Worm (Caenorhabditis elegans): ENCODE measurements around the gene fbxb-87.

fbxb-87 gene

ce11 chrIII:10902341-10902740 is 8.0 kb downstream of the fbxb-87 start, which contains the start of gene unc-119:
Gene unc-119, plus strand, starts transcription at chrIII:10902641.
- no peak for TF ChIP-seq klf-2 (GFP tag; conservative IDR thresholded peaks at IDR 0.05)
- TF ChIP-seq med-1 (GFP tag; optimal IDR thresholded peaks at IDR 0.05; ENCODE audit: insufficient read depth) = no peak
- TF ChIP-seq ztf-23 (GFP tag; IDR thresholded peaks at IDR 0.05) = no peak
- no peak for TF ChIP-seq T22C8.4 (GFP tag; IDR thresholded peaks at IDR 0.05)
- TF ChIP-seq tab-1 (GFP tag; IDR thresholded peaks at IDR 0.05) = no peak
- no peak for TF ChIP-seq ztf-29 (GFP tag; IDR thresholded peaks at IDR 0.05)
- no peak for TF ChIP-seq cog-1 (tag; optimal IDR thresholded peaks at IDR 0.05)
- TF ChIP-seq ref-1 (GFP tag; conservative IDR thresholded peaks at IDR 0.05) = no peak
- no peak for TF ChIP-seq flt-1 (GFP tag; IDR thresholded peaks at IDR 0.05)

ce11 chrIII:10903009-10903609 is 8.8 kb downstream of the fbxb-87 start:
- TF ChIP-seq ztf-29 (GFP tag; IDR thresholded peaks at IDR 0.05) (no peak), med-1 (GFP tag; optimal IDR thresholded peaks at IDR 0.05; ENCODE audit: insufficient read depth) (no peak), T22C8.4 (GFP tag; IDR thresholded peaks at IDR 0.05) (no peak), ztf-23 (GFP tag; IDR thresholded peaks at IDR 0.05) (no peak)

- no peak for TF ChIP-seq ztf-23 (GFP tag; IDR thresholded peaks at IDR 0.05)
- TF ChIP-seq tab-1 (GFP tag; IDR thresholded peaks at IDR 0.05) = no peak
Measured at ce11 chrIII:10904320-10904961, 10.1 kb downstream of the fbxb-87 start.

- no peak for TF ChIP-seq klf-2 (GFP tag; conservative IDR thresholded peaks at IDR 0.05)
- 0 out of 2 replicates have a peak, but pooled peaks have one; percentile 11 for TF ChIP-seq ztf-23 (GFP tag; IDR thresholded peaks at IDR 0.05)
Measured at ce11 chrIII:10905112-10905511, 10.8 kb downstream of the fbxb-87 start.

ce11 chrIII:10906325-10906724 is 12.0 kb downstream of the fbxb-87 start:
- TF ChIP-seq ztf-29 (GFP tag; IDR thresholded peaks at IDR 0.05) = no peak
- TF ChIP-seq tab-1 (GFP tag; IDR thresholded peaks at IDR 0.05) = no peak
- TF ChIP-seq ztf-23 (GFP tag; IDR thresholded peaks at IDR 0.05) = no peak
- TF ChIP-seq ref-1 (GFP tag; conservative IDR thresholded peaks at IDR 0.05) = no peak
- TF ChIP-seq med-1 (GFP tag; optimal IDR thresholded peaks at IDR 0.05; ENCODE audit: insufficient read depth) = no peak
- TF ChIP-seq klf-2 (GFP tag; conservative IDR thresholded peaks at IDR 0.05) = no peak
- TF ChIP-seq cog-1 (tag; optimal IDR thresholded peaks at IDR 0.05) = no peak
- TF ChIP-seq T22C8.4 (GFP tag; IDR thresholded peaks at IDR 0.05) = no peak
- TF ChIP-seq flt-1 (GFP tag; IDR thresholded peaks at IDR 0.05) = no peak

ce11 chrIII:10907678-10908217 is 13.4 kb downstream of the fbxb-87 start:
- no peak for TF ChIP-seq cog-1 (tag; optimal IDR thresholded peaks at IDR 0.05)

ce11 chrIII:10908543-10908942 is 14.2 kb downstream of the fbxb-87 start:
- no peak for TF ChIP-seq med-1 (GFP tag; optimal IDR thresholded peaks at IDR 0.05; ENCODE audit: insufficient read depth)
- TF ChIP-seq ref-1 (GFP tag; conservative IDR thresholded peaks at IDR 0.05) = no peak

- TF ChIP-seq T22C8.4 (GFP tag; IDR thresholded peaks at IDR 0.05) (no peak), cog-1 (tag; optimal IDR thresholded peaks at IDR 0.05) (no peak), ref-1 (GFP tag; conservative IDR thresholded peaks at IDR 0.05) (no peak), tab-1 (GFP tag; IDR thresholded peaks at IDR 0.05) (no peak), ztf-29 (GFP tag; IDR thresholded peaks at IDR 0.05) (no peak), ztf-23 (GFP tag; IDR thresholded peaks at IDR 0.05) (no peak), med-1 (GFP tag; optimal IDR thresholded peaks at IDR 0.05; ENCODE audit: insufficient read depth) (no peak)
Measured at ce11 chrIII:10909166-10909565, 14.8 kb downstream of the fbxb-87 start.

- no peak for TF ChIP-seq klf-2 (GFP tag; conservative IDR thresholded peaks at IDR 0.05)
- TF ChIP-seq med-1 (GFP tag; optimal IDR thresholded peaks at IDR 0.05; ENCODE audit: insufficient read depth) = no peak
- no peak for TF ChIP-seq ztf-23 (GFP tag; IDR thresholded peaks at IDR 0.05)
- TF ChIP-seq tab-1 (GFP tag; IDR thresholded peaks at IDR 0.05) = no peak
- TF ChIP-seq flt-1 (GFP tag; IDR thresholded peaks at IDR 0.05) = no peak
- no peak for TF ChIP-seq ref-1 (GFP tag; conservative IDR thresholded peaks at IDR 0.05)
- TF ChIP-seq ztf-29 (GFP tag; IDR thresholded peaks at IDR 0.05) = no peak
- TF ChIP-seq cog-1 (tag; optimal IDR thresholded peaks at IDR 0.05) = no peak
- TF ChIP-seq T22C8.4 (GFP tag; IDR thresholded peaks at IDR 0.05) = no peak
Measured at ce11 chrIII:10911160-10911559, 16.8 kb downstream of the fbxb-87 start, which contains the start of gene cut-6. Gene cut-6, plus strand, starts transcription at chrIII:10911460.

ce11 chrIII:10914971-10915370 is 20.7 kb downstream of the fbxb-87 start:
- TF ChIP-seq T22C8.4 (GFP tag; IDR thresholded peaks at IDR 0.05) (no peak), tab-1 (GFP tag; IDR thresholded peaks at IDR 0.05) (no peak), cog-1 (tag; optimal IDR thresholded peaks at IDR 0.05) (no peak), klf-2 (GFP tag; conservative IDR thresholded peaks at IDR 0.05) (no peak), ref-1 (GFP tag; conservative IDR thresholded peaks at IDR 0.05) (no peak), flt-1 (GFP tag; IDR thresholded peaks at IDR 0.05) (no peak), ztf-23 (GFP tag; IDR thresholded peaks at IDR 0.05) (no peak), med-1 (GFP tag; optimal IDR thresholded peaks at IDR 0.05; ENCODE audit: insufficient read depth) (no peak), ztf-29 (GFP tag; IDR thresholded peaks at IDR 0.05) (no peak)

ce11 chrIII:10920044-10920443 is 25.7 kb downstream of the fbxb-87 start, which contains the start of gene vab-7:
Gene vab-7, plus strand, starts transcription at chrIII:10920344.
- no peak for TF ChIP-seq ztf-29 (GFP tag; IDR thresholded peaks at IDR 0.05)
- no peak for TF ChIP-seq T22C8.4 (GFP tag; IDR thresholded peaks at IDR 0.05)
- TF ChIP-seq ref-1 (GFP tag; conservative IDR thresholded peaks at IDR 0.05) = no peak
- TF ChIP-seq ztf-23 (GFP tag; IDR thresholded peaks at IDR 0.05) = no peak
- TF ChIP-seq klf-2 (GFP tag; conservative IDR thresholded peaks at IDR 0.05) = no peak
- no peak for TF ChIP-seq cog-1 (tag; optimal IDR thresholded peaks at IDR 0.05)
- no peak for TF ChIP-seq tab-1 (GFP tag; IDR thresholded peaks at IDR 0.05)
